Worm (Caenorhabditis elegans) whole organism, mixed stage, embryonic: ENCODE results near the gene ubl-1.
A peak's percentile ranks its signal among the peaks of the same experiment; 100 is the strongest.

ENCODE experiments used
- M03D4.4 ChIP-seq: sonication (generic microtip); optimal IDR thresholded peaks from 2 replicates; lab custom pipeline; 2017; ENCODE audit warnings: mild to moderate bottlenecking, missing genetic modification characterization, missing compliant biosample characterization
- bed-3 ChIP-seq: fragments of 200-800 bp; sonication (Bioruptor generic); optimal IDR thresholded peaks from 3 replicates; lab custom pipeline; 2018; ENCODE audit warnings: mild to moderate bottlenecking, missing genetic modification characterization, moderate library complexity, missing compliant biosample characterization
- blmp-1 ChIP-seq: fragments of 150-350 bp; optimal IDR thresholded peaks from 2 replicates; lab custom pipeline; 2014; ENCODE audit warnings: missing biosample characterization, missing genetic modification characterization
- ceh-39 ChIP-seq: fragments of 150-350 bp; optimal IDR thresholded peaks from 2 replicates; lab custom pipeline; 2014; ENCODE audit warnings: missing biosample characterization, missing genetic modification characterization
- ceh-43 ChIP-seq: fragments of 200-800 bp; sonication (Bioruptor generic); optimal IDR thresholded peaks from 2 replicates; lab custom pipeline; 2018; ENCODE audit warnings: mild to moderate bottlenecking, missing genetic modification characterization, moderate library complexity, missing compliant biosample characterization
- ceh-83 ChIP-seq: fragments of 200-800 bp; sonication (Bioruptor generic); optimal IDR thresholded peaks from 2 replicates; lab custom pipeline; 2018; ENCODE audit warnings: mild to moderate bottlenecking, missing genetic modification characterization, missing compliant biosample characterization
- ces-1 ChIP-seq: fragments of 150-350 bp; optimal IDR thresholded peaks from 2 replicates; lab custom pipeline; 2014; ENCODE audit warnings: missing biosample characterization, missing genetic modification reagents, missing genetic modification characterization
- cnd-1 ChIP-seq: fragments of 200-800 bp; sonication (Bioruptor generic); optimal IDR thresholded peaks from 2 replicates; lab custom pipeline; 2018; ENCODE audit warnings: mild to moderate bottlenecking, missing genetic modification characterization, missing compliant biosample characterization
- drap-1 ChIP-seq: fragments of 200-800 bp; sonication (Bioruptor generic); optimal IDR thresholded peaks from 3 replicates; lab custom pipeline; 2018; ENCODE audit warnings: mild to moderate bottlenecking, missing genetic modification characterization, missing compliant biosample characterization
- elt-1 ChIP-seq: sonication (generic microtip); optimal IDR thresholded peaks from 2 replicates; lab custom pipeline; 2017; ENCODE audit warnings: missing genetic modification characterization, mild to moderate bottlenecking, missing compliant biosample characterization, antibody characterized with exemption, moderate library complexity, borderline replicate concordance; ENCODE audit not compliant: insufficient read depth
- elt-3 ChIP-seq: fragments of 150-350 bp; optimal IDR thresholded peaks from 2 replicates; lab custom pipeline; 2014; ENCODE audit warnings: missing biosample characterization, missing genetic modification characterization
- flh-1 ChIP-seq: fragments of 200-800 bp; sonication (Bioruptor generic); optimal IDR thresholded peaks from 2 replicates; lab custom pipeline; 2018; ENCODE audit warnings: mild to moderate bottlenecking, missing genetic modification characterization, moderate library complexity, missing compliant biosample characterization
- ham-2 ChIP-seq: fragments of 200-800 bp; sonication (Bioruptor generic); optimal IDR thresholded peaks from 2 replicates; lab custom pipeline; 2018; ENCODE audit warnings: mild to moderate bottlenecking, missing genetic modification characterization, missing compliant biosample characterization
- hlh-1 ChIP-seq: fragments of 150-350 bp; optimal IDR thresholded peaks from 2 replicates; lab custom pipeline; 2014; ENCODE audit warnings: missing biosample characterization, missing genetic modification reagents, missing genetic modification characterization
- lin-13 ChIP-seq: fragments of 150-350 bp; optimal IDR thresholded peaks from 2 replicates; lab custom pipeline; 2014; ENCODE audit warnings: missing biosample characterization, missing genetic modification characterization
- lin-32 ChIP-seq: fragments of 200-800 bp; sonication (Bioruptor generic); optimal IDR thresholded peaks from 2 replicates; lab custom pipeline; 2018; ENCODE audit warnings: mild to moderate bottlenecking, missing genetic modification characterization, missing compliant biosample characterization
- lsy-2 ChIP-seq: fragments of 150-350 bp; optimal IDR thresholded peaks from 2 replicates; lab custom pipeline; 2014; ENCODE audit warnings: missing biosample characterization, missing genetic modification characterization
- mab-5 ChIP-seq: fragments of 150-350 bp; optimal IDR thresholded peaks from 2 replicates; lab custom pipeline; 2014; ENCODE audit warnings: missing biosample characterization, missing genetic modification characterization
- mep-1 ChIP-seq: fragments of 150-350 bp; optimal IDR thresholded peaks from 2 replicates; lab custom pipeline; 2017; ENCODE audit warnings: missing biosample characterization, missing genetic modification reagents, missing genetic modification characterization, inconsistent platforms
- mls-2 ChIP-seq: sonication (generic microtip); optimal IDR thresholded peaks from 2 replicates; lab custom pipeline; 2016; ENCODE audit warnings: mild to moderate bottlenecking, missing genetic modification characterization, moderate library complexity, missing compliant biosample characterization
- nhr-12 ChIP-seq: fragments of 150-350 bp; optimal IDR thresholded peaks from 2 replicates; lab custom pipeline; 2014; ENCODE audit warnings: missing biosample characterization, missing genetic modification characterization
- nhr-2 ChIP-seq: fragments of 150-350 bp; optimal IDR thresholded peaks from 2 replicates; lab custom pipeline; 2014; ENCODE audit warnings: missing biosample characterization, missing genetic modification characterization
- nhr-237 ChIP-seq: fragments of 150-350 bp; optimal IDR thresholded peaks from 2 replicates; lab custom pipeline; 2014; ENCODE audit warnings: missing biosample characterization, missing genetic modification characterization
- nhr-28 ChIP-seq: fragments of 150-350 bp; optimal IDR thresholded peaks from 2 replicates; lab custom pipeline; 2014; ENCODE audit warnings: missing biosample characterization, missing genetic modification characterization
- nhr-76 ChIP-seq: sonication (generic microtip); optimal IDR thresholded peaks from 2 replicates; lab custom pipeline; 2017; ENCODE audit warnings: missing biosample characterization, missing genetic modification characterization
- pha-4 ChIP-seq: fragments of 150-350 bp; optimal IDR thresholded peaks from 2 replicates; lab custom pipeline; 2018; ENCODE audit warnings: missing biosample characterization, missing genetic modification reagents, missing genetic modification characterization
- sem-2 ChIP-seq: fragments of 200-800 bp; sonication (Bioruptor generic); optimal IDR thresholded peaks from 2 replicates; lab custom pipeline; 2018; ENCODE audit warnings: mild to moderate bottlenecking, missing genetic modification characterization, missing compliant biosample characterization
- snpc-4 ChIP-seq: fragments of 150-350 bp; optimal IDR thresholded peaks from 2 replicates; lab custom pipeline; 2014; ENCODE audit warnings: missing biosample characterization, missing genetic modification characterization
- sptf-1 ChIP-seq: sonication (generic microtip); optimal IDR thresholded peaks from 2 replicates; lab custom pipeline; 2017; ENCODE audit warnings: mild to moderate bottlenecking, missing genetic modification characterization, moderate library complexity, missing compliant biosample characterization
- tbx-8 ChIP-seq: fragments of 200-800 bp; sonication (Bioruptor generic); optimal IDR thresholded peaks from 2 replicates; lab custom pipeline; 2018; ENCODE audit warnings: mild to moderate bottlenecking, missing genetic modification characterization, moderate library complexity, missing compliant biosample characterization
- unc-120 ChIP-seq: sonication (generic microtip); optimal IDR thresholded peaks from 2 replicates; lab custom pipeline; 2017; ENCODE audit warnings: missing genetic modification characterization, missing compliant biosample characterization; ENCODE audit not compliant: poor library complexity, severe bottlenecking
- unc-39 ChIP-seq: fragments of 150-350 bp; optimal IDR thresholded peaks from 2 replicates; lab custom pipeline; 2014; ENCODE audit warnings: missing biosample characterization, missing genetic modification characterization
- unc-62 ChIP-seq: fragments of 150-350 bp; optimal IDR thresholded peaks from 2 replicates; lab custom pipeline; 2014; ENCODE audit warnings: missing biosample characterization, missing genetic modification reagents, missing genetic modification characterization
- zip-8 ChIP-seq: fragments of 150-350 bp; optimal IDR thresholded peaks from 2 replicates; lab custom pipeline; 2014; ENCODE audit warnings: missing biosample characterization, missing genetic modification characterization
- ztf-11 ChIP-seq: fragments of 150-350 bp; optimal IDR thresholded peaks from 2 replicates; lab custom pipeline; 2014; ENCODE audit warnings: missing biosample characterization, missing genetic modification characterization

Gene ubl-1

DNA sequence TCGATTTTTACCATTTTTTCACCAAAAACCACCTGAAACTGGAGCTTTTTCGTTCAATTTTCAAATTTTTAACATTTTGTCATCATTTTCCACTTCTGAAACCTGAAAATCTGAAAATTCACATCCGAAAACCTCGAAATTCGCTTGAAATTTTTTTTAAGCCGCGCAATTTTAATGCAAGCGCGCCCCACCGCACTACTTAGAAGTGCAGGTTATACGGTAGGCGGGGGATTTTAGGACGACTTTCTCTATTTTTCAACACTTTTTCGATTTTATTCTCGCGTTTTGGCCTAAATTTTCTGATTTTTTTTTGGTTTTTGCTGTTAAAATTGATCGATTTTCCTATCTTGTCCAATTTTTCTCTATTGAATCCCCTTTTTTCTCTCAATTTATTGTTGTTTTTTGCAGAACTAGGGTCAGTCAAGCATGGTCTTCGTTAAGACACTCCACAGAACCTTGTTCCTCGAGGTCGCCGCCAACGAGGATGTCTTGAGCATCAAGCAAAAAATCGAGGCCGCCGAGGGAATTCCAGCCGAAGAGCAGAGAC, at the start of gene ubl-1:
Gene ubl-1 (plus strand): TSS at position 402 of the 547 bp plus-strand sequence.
- TF ChIP-seq blmp-1 (peak; percentile 40), nhr-28 (tag; lab: Kevin White, UChicago) (no peak), unc-120 (tag; lab: Kevin White, UChicago) (no peak), unc-62 (GFP tag; lab: Kevin White, UChicago) (peak; percentile 14), nhr-2 (tag; lab: Kevin White, UChicago) (peak; percentile 44), lin-32 (GFP tag; lab: Kevin White, UChicago) (no peak), sptf-1 (peak; percentile 56), tbx-8 (GFP tag; lab: Kevin White, UChicago) (no peak), hlh-1 (peak; percentile 12), nhr-76 (tag; lab: Kevin White, UChicago) (no peak), elt-1 (no peak), nhr-12 (no peak), elt-3 (no peak), drap-1 (GFP tag; lab: Kevin White, UChicago) (no peak), ztf-11 (no peak), pha-4 (tag; lab: Kevin White, UChicago) (peak; percentile 56), ceh-43 (GFP tag; lab: Kevin White, UChicago) (no peak), cnd-1 (tag; lab: Kevin White, UChicago) (no peak), ceh-39 (tag; lab: Kevin White, UChicago) (peak; percentile 47), zip-8 (peak; percentile 2), snpc-4 (tag; lab: Kevin White, UChicago) (no peak), bed-3 (GFP tag; lab: Kevin White, UChicago) (no peak), M03D4.4 (tag; lab: Kevin White, UChicago) (no peak), unc-39 (tag; lab: Kevin White, UChicago) (no peak), ceh-83 (GFP tag; lab: Kevin White, UChicago) (peak; percentile 53), ces-1 (GFP tag; lab: Kevin White, UChicago) (peak; percentile 62), ham-2 (peak; percentile 14), sem-2 (GFP tag; lab: Kevin White, UChicago) (no peak), lsy-2 (tag; lab: Kevin White, UChicago) (peak; percentile 96), nhr-237 (peak; percentile 73), lin-13 (peak; percentile 59), mab-5 (tag; lab: Kevin White, UChicago) (no peak), mls-2 (tag; lab: Kevin White, UChicago) (no peak), mep-1 (tag; lab: Kevin White, UChicago) (peak; percentile 74), flh-1 (GFP tag; lab: Kevin White, UChicago) (no peak)

DNA sequence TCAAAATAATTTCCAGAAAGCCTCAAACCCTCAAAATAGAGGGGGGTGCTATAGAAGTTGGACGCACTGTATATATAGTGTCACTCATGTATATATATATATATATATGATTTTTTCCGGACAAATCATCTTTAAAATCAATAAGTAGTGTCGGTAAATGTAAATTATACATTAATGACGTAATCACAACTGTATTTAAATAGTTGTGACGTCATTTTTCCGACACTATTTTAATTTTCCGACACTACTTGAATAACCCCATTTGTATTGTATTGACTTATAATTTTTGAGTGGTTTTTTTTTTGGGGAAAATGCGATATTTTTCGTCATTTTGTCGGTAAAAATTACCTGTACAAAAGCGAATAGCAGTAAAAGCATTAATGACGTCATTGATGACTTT, 49.3 kb upstream of the ubl-1 start:
- TF ChIP-seq zip-8 (peak; percentile 99), blmp-1 (no peak), lin-13 (no peak), ces-1 (GFP tag; lab: Kevin White, UChicago) (no peak), nhr-76 (tag; lab: Kevin White, UChicago) (no peak), snpc-4 (tag; lab: Kevin White, UChicago) (no peak), sptf-1 (no peak), lin-32 (GFP tag; lab: Kevin White, UChicago) (no peak), nhr-237 (no peak)

DNA sequence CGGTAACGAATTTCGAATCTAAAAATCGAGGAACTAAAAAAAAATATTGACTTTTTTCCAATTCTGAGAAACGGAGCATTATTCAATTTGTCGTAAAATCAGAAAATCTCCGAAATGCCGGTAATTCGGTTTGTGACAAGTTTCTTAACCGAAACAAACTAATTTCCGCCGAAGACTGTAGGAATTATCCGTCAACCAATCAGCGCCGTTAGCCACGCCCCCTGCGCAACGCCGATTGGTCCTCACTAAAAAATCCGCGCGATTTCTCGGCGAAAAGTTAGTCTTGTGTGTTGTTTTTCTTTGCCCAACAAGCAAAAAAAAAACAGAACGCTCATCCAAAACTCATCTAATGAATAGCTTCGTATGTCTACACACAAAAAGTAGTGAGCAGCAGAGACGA, 48.1 kb upstream of the ubl-1 start:
- TF ChIP-seq pha-4 (tag; lab: Kevin White, UChicago), result no peak
- no peak for TF ChIP-seq ceh-83 (GFP tag; lab: Kevin White, UChicago)
- TF ChIP-seq nhr-2 (tag; lab: Kevin White, UChicago), result no peak
- no peak for TF ChIP-seq mls-2 (tag; lab: Kevin White, UChicago)
- TF ChIP-seq unc-62 (GFP tag; lab: Kevin White, UChicago), result no peak
- no peak for TF ChIP-seq mep-1 (tag; lab: Kevin White, UChicago)
- TF ChIP-seq unc-39 (tag; lab: Kevin White, UChicago), result no peak
- TF ChIP-seq nhr-76 (tag; lab: Kevin White, UChicago), result no peak
- no peak for TF ChIP-seq lin-32 (GFP tag; lab: Kevin White, UChicago)
- no peak for TF ChIP-seq drap-1 (GFP tag; lab: Kevin White, UChicago)
- no peak for TF ChIP-seq snpc-4 (tag; lab: Kevin White, UChicago)
- TF ChIP-seq elt-1, result no peak
- no peak for TF ChIP-seq flh-1 (GFP tag; lab: Kevin White, UChicago)
- no peak for TF ChIP-seq ceh-43 (GFP tag; lab: Kevin White, UChicago)
- no peak for TF ChIP-seq nhr-28 (tag; lab: Kevin White, UChicago)
- TF ChIP-seq nhr-12, result no peak
- TF ChIP-seq, all 35 proteins: peak for 0
